Fruit fly (Drosophila melanogaster) whole organism, embryonic: ENCODE results near the gene Cog2.
A peak's percentile ranks its signal among the peaks of the same experiment; 100 is the strongest.

ENCODE experiments used
- Antp ChIP-seq: fragments of 200-800 bp; sonication (Bioruptor generic); optimal IDR thresholded peaks from 3 replicates; lab custom pipeline; 2016; ENCODE audit warnings: missing biosample characterization, missing genetic modification characterization
- Asciz ChIP-seq: fragments of 200-800 bp; sonication (Bioruptor generic); optimal IDR thresholded peaks from 2 replicates; lab custom pipeline; 2017; ENCODE audit warnings: missing biosample characterization, mild to moderate bottlenecking, missing genetic modification characterization, missing genetic modification reagents
- CG1024 ChIP-seq: fragments of 200-800 bp; sonication (Bioruptor generic); IDR thresholded peaks from 2 replicates; pipeline ENCODE4 v1.3.6; 2022; ENCODE audit warnings: missing biosample characterization, missing genetic modification characterization
- CG11398 ChIP-seq: fragments of 200-800 bp; sonication (Bioruptor generic); optimal IDR thresholded peaks from 2 replicates; lab custom pipeline; 2016; ENCODE audit warnings: missing biosample characterization, missing genetic modification characterization
- CG11723 ChIP-seq: fragments of 200-800 bp; sonication (Bioruptor generic); optimal IDR thresholded peaks from 2 replicates; lab custom pipeline; 2017; ENCODE audit warnings: missing biosample characterization, mild to moderate bottlenecking, missing genetic modification characterization
- CG12769 ChIP-seq: fragments of 200-800 bp; sonication (Bioruptor generic); optimal IDR thresholded peaks from 2 replicates; lab custom pipeline; 2019; ENCODE audit warnings: missing biosample characterization, mild to moderate bottlenecking, missing genetic modification characterization, moderate library complexity
- CG1602 ChIP-seq: fragments of 200-800 bp; sonication (Bioruptor generic); optimal IDR thresholded peaks from 3 replicates; lab custom pipeline; 2016; ENCODE audit warnings: missing biosample characterization, missing genetic modification characterization
- CG17912 ChIP-seq: fragments of 200-800 bp; sonication (Bioruptor generic); optimal IDR thresholded peaks from 2 replicates; lab custom pipeline; 2018; ENCODE audit warnings: missing biosample characterization, mild to moderate bottlenecking, missing genetic modification characterization
- CG18619 ChIP-seq: fragments of 200-800 bp; sonication (Bioruptor generic); optimal IDR thresholded peaks from 3 replicates; lab custom pipeline; 2017; ENCODE audit warnings: missing biosample characterization, mild to moderate bottlenecking, missing genetic modification characterization
- CG2116 ChIP-seq: fragments of 200-800 bp; sonication (Bioruptor generic); optimal IDR thresholded peaks from 3 replicates; lab custom pipeline; 2018; ENCODE audit warnings: missing biosample characterization, mild to moderate bottlenecking, missing genetic modification characterization
- CG2129 ChIP-seq: fragments of 200-800 bp; sonication (Bioruptor generic); IDR thresholded peaks from 2 replicates; pipeline ENCODE4 v1.3.6; 2022; ENCODE audit warnings: missing biosample characterization, missing genetic modification characterization; ENCODE audit not compliant: partially characterized antibody
- CG2202 ChIP-seq: fragments of 200-800 bp; sonication (Bioruptor generic); optimal IDR thresholded peaks from 2 replicates; lab custom pipeline; 2018; ENCODE audit warnings: missing biosample characterization, mild to moderate bottlenecking, missing genetic modification characterization
- CG30403 ChIP-seq: fragments of 200-800 bp; sonication (Bioruptor generic); optimal IDR thresholded peaks from 3 replicates; lab custom pipeline; 2016; ENCODE audit warnings: missing biosample characterization, missing genetic modification characterization
- CG31441 ChIP-seq: fragments of 200-800 bp; sonication (Bioruptor generic); IDR thresholded peaks from 2 replicates; pipeline ENCODE4 v1.3.6; 2022; ENCODE audit warnings: missing biosample characterization, missing genetic modification characterization
- CG3407 ChIP-seq: fragments of 200-800 bp; sonication (Bioruptor generic); optimal IDR thresholded peaks from 2 replicates; lab custom pipeline; 2018; ENCODE audit warnings: missing biosample characterization, mild to moderate bottlenecking, missing genetic modification characterization
- CG4617 ChIP-seq: fragments of 200-800 bp; sonication (Bioruptor generic); optimal IDR thresholded peaks from 3 replicates; lab custom pipeline; 2016; ENCODE audit warnings: missing biosample characterization, missing genetic modification characterization, borderline replicate concordance
- CG7372 ChIP-seq: fragments of 200-800 bp; sonication (Bioruptor generic); IDR thresholded peaks from 2 replicates; pipeline ENCODE4 v1.3.6; 2022; ENCODE audit warnings: missing biosample characterization, missing genetic modification characterization
- CG7928 ChIP-seq: fragments of 200-800 bp; sonication (Bioruptor generic); optimal IDR thresholded peaks from 2 replicates; lab custom pipeline; 2017; ENCODE audit warnings: missing biosample characterization, mild to moderate bottlenecking, missing genetic modification characterization
- CG8765 ChIP-seq: fragments of 200-800 bp; sonication (Bioruptor generic); IDR thresholded peaks from 2 replicates; pipeline ENCODE4 v1.3.6; 2022; ENCODE audit warnings: missing biosample characterization, missing genetic modification characterization
- CG9437 ChIP-seq: fragments of 200-800 bp; sonication (Bioruptor generic); optimal IDR thresholded peaks from 2 replicates; lab custom pipeline; 2018; ENCODE audit warnings: missing biosample characterization, mild to moderate bottlenecking, missing genetic modification characterization
- CG9727 ChIP-seq: fragments of 200-800 bp; sonication (Bioruptor generic); optimal IDR thresholded peaks from 3 replicates; lab custom pipeline; 2017; ENCODE audit warnings: missing biosample characterization, mild to moderate bottlenecking, missing genetic modification characterization
- CHES-1-like ChIP-seq: fragments of 200-800 bp; sonication (Bioruptor generic); optimal IDR thresholded peaks from 2 replicates; lab custom pipeline; 2016; ENCODE audit warnings: missing biosample characterization, missing genetic modification characterization
- D ChIP-seq, 2 experiments: fragments of 200-800 bp in 1 of 2; fragments of >200 bp in 1 of 2; sonication (Bioruptor generic) in 1 of 2; optimal IDR thresholded peaks; 2 replicates in 1 of 2; 3 replicates in 1 of 2; lab custom pipeline; 2017; ENCODE audit warnings: mild to moderate bottlenecking in 1 of 2, missing biosample characterization in 1 of 2, missing genetic modification characterization in 1 of 2, missing genetic modification reagents in 1 of 2
- Dip2 ChIP-seq: fragments of 200-800 bp; sonication (Bioruptor generic); IDR thresholded peaks from 2 replicates; pipeline ENCODE4 v1.3.6; 2022; ENCODE audit warnings: missing biosample characterization, missing genetic modification characterization
- Hand ChIP-seq: fragments of 200-800 bp; sonication (Bioruptor generic); optimal IDR thresholded peaks from 2 replicates; lab custom pipeline; 2017; ENCODE audit warnings: mild to moderate bottlenecking, missing biosample characterization, missing genetic modification reagents, missing genetic modification characterization
- Hsf ChIP-seq: fragments of 200-800 bp; sonication (Bioruptor generic); optimal IDR thresholded peaks from 3 replicates; lab custom pipeline; 2016; ENCODE audit warnings: missing biosample characterization, missing genetic modification characterization
- Kr ChIP-seq: fragments of 200-800 bp; sonication (Bioruptor generic); optimal IDR thresholded peaks from 2 replicates; lab custom pipeline; 2017; ENCODE audit warnings: missing biosample characterization, mild to moderate bottlenecking, missing genetic modification characterization
- Lim3 ChIP-seq: fragments of 200-800 bp; sonication (Bioruptor generic); IDR thresholded peaks from 2 replicates; pipeline ENCODE4 v1.3.6; 2022; ENCODE audit warnings: missing biosample characterization, missing genetic modification characterization
- Meics ChIP-seq: fragments of 200-800 bp; sonication (Bioruptor generic); optimal IDR thresholded peaks from 2 replicates; lab custom pipeline; 2017; ENCODE audit warnings: missing biosample characterization, mild to moderate bottlenecking, missing genetic modification characterization
- Myb ChIP-seq: fragments of 200-800 bp; sonication (Bioruptor generic); optimal IDR thresholded peaks from 2 replicates; lab custom pipeline; 2016; ENCODE audit warnings: missing biosample characterization, missing genetic modification characterization
- NfI ChIP-seq: fragments of 200-800 bp; sonication (Bioruptor generic); optimal IDR thresholded peaks from 3 replicates; lab custom pipeline; 2018; ENCODE audit warnings: missing biosample characterization, mild to moderate bottlenecking, missing genetic modification characterization, moderate library complexity
- Optix ChIP-seq: fragments of 200-800 bp; sonication (Bioruptor generic); IDR thresholded peaks from 3 replicates; pipeline ENCODE4 v1.3.6; 2022; ENCODE audit warnings: missing biosample characterization, missing genetic modification characterization
- Ravus ChIP-seq: fragments of 200-800 bp; sonication (Bioruptor generic); IDR thresholded peaks from 2 replicates; pipeline ENCODE4 v1.3.6; 2022; ENCODE audit warnings: missing biosample characterization, missing genetic modification characterization
- Sin3A ChIP-seq: fragments of >200 bp; optimal IDR thresholded peaks from 2 replicates; lab custom pipeline; 2018
- Spps ChIP-seq: fragments of 200-800 bp; sonication (Bioruptor generic); optimal IDR thresholded peaks from 2 replicates; lab custom pipeline; 2018; ENCODE audit warnings: missing biosample characterization, mild to moderate bottlenecking, missing genetic modification characterization
- Sry-β ChIP-seq: fragments of 200-800 bp; sonication (Bioruptor generic); optimal IDR thresholded peaks from 2 replicates; lab custom pipeline; 2018; ENCODE audit warnings: missing biosample characterization, mild to moderate bottlenecking, missing genetic modification characterization, moderate library complexity
- az2 ChIP-seq: fragments of 200-800 bp; sonication (Bioruptor generic); optimal IDR thresholded peaks from 3 replicates; lab custom pipeline; 2016; ENCODE audit warnings: missing biosample characterization, missing genetic modification characterization
- danr ChIP-seq: fragments of 200-800 bp; sonication (Bioruptor generic); IDR thresholded peaks from 2 replicates; pipeline ENCODE4 v1.3.6; 2022; ENCODE audit warnings: missing biosample characterization, missing genetic modification characterization
- gsb ChIP-seq: fragments of 200-800 bp; sonication (Bioruptor generic); IDR thresholded peaks from 2 replicates; pipeline ENCODE4 v1.3.6; 2022; ENCODE audit warnings: missing biosample characterization, missing genetic modification characterization
- hb ChIP-seq: fragments of 200-800 bp; sonication (Bioruptor generic); IDR thresholded peaks from 3 replicates; pipeline ENCODE4 v1.3.6; 2022; ENCODE audit warnings: missing biosample characterization, missing genetic modification characterization; ENCODE audit not compliant: partially characterized antibody
- jumu ChIP-seq: fragments of 200-800 bp; sonication (Bioruptor generic); optimal IDR thresholded peaks from 3 replicates; lab custom pipeline; 2016; ENCODE audit warnings: missing biosample characterization, missing genetic modification characterization
- kay ChIP-seq: fragments of 200-800 bp; sonication (Bioruptor generic); optimal IDR thresholded peaks from 2 replicates; lab custom pipeline; 2016; ENCODE audit warnings: missing biosample characterization, missing genetic modification characterization
- mld ChIP-seq: fragments of 200-800 bp; sonication (Bioruptor generic); IDR thresholded peaks from 3 replicates; pipeline ENCODE4 v1.3.6; 2022; ENCODE audit warnings: missing biosample characterization, missing genetic modification characterization; ENCODE audit not compliant: partially characterized antibody
- nau ChIP-seq: fragments of 200-800 bp; sonication (Bioruptor generic); optimal IDR thresholded peaks from 3 replicates; lab custom pipeline; 2017; ENCODE audit warnings: missing biosample characterization, mild to moderate bottlenecking, missing genetic modification characterization, missing genetic modification reagents
- p53 ChIP-seq: fragments of 200-800 bp; sonication (Bioruptor generic); optimal IDR thresholded peaks from 2 replicates; lab custom pipeline; 2016; ENCODE audit warnings: missing biosample characterization, missing genetic modification characterization
- pan ChIP-seq, 4 experiments: fragments of >200 bp in 3 of 4; fragments of 200-800 bp in 1 of 4; sonication (Bioruptor generic) in 1 of 4; optimal IDR thresholded peaks in 3 of 4; IDR thresholded peaks in 1 of 4; 2 replicates each; pipeline versions ENCODE4 v1.3.6 to Lab custom; 2017 to 2022; ENCODE audit warnings: missing biosample characterization in 2 of 4, missing genetic modification characterization in 2 of 4, mixed read lengths in 1 of 4
- shn ChIP-seq: fragments of 200-800 bp; sonication (Bioruptor generic); optimal IDR thresholded peaks from 3 replicates; lab custom pipeline; 2016; ENCODE audit warnings: missing biosample characterization, missing genetic modification characterization
- trh ChIP-seq: fragments of 200-800 bp; sonication (Bioruptor generic); optimal IDR thresholded peaks from 2 replicates; lab custom pipeline; 2016; ENCODE audit warnings: missing biosample characterization, missing genetic modification characterization
- vvl ChIP-seq: fragments of 200-800 bp; sonication (Bioruptor generic); IDR thresholded peaks from 2 replicates; pipeline ENCODE4 v1.3.6; 2022; ENCODE audit warnings: missing biosample characterization, missing genetic modification characterization
- wek ChIP-seq: fragments of 200-800 bp; sonication (Bioruptor generic); optimal IDR thresholded peaks from 3 replicates; lab custom pipeline; 2018; ENCODE audit warnings: missing biosample characterization, mild to moderate bottlenecking, missing genetic modification characterization, moderate library complexity

Cog2 gene

DNA sequence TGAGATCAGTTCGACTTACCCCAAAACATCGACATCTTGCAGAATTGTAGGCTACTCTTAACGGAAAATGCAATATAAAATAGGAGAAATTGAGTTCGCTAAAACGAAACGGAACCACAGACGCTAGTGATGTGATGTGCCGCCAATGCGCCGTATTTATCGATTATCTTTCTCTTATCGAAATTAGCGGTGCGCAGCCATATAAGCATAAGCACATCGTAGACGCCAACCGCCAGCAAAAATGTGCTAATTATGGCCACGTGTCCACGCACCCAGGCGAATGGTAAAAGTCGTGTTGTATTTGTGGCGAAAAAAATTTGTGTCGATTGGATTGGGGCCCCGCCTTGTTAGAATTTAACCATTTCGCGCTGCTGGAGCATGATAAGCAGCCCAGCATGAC, 28.5 kb downstream of the Cog2 start, which contains the start of the genes Fkbp39 and Cyfip (continued):
- TF ChIP-seq Hsf (peak; percentile 46), NfI (GFP tag; lab: Kevin White, UChicago) (peak; percentile 34), CG17912 (GFP tag; lab: Kevin White, UChicago) (peak; percentile 52), CG11398 (GFP tag; lab: Kevin White, UChicago) (no peak), CG2202 (peak; percentile 18), gsb (no peak), wek (GFP tag; lab: Kevin White, UChicago) (no peak), hb (GFP tag; lab: Robert Waterston, UW) (peak; percentile 70; the same call in 1 of the 3 replicates), trh (GFP tag; lab: Kevin White, UChicago) (no peak), CG7372 (GFP tag; lab: Robert Waterston, UW) (no peak), CG8765 (no peak), kay (GFP tag; lab: Kevin White, UChicago) (no peak), Hand (GFP tag; lab: Kevin White, UChicago) (no peak), D (optimal IDR thresholded peaks at IDR 0.05; lab: Kevin White, UChicago) (peak; percentile 57), D (GFP tag; optimal IDR thresholded peaks at IDR 0.05; lab: Kevin White, UChicago) (no peak), Optix (GFP tag; lab: Robert Waterston, UW) (peak; percentile 55; the same call in 1 of the 3 replicates), CG9727 (GFP tag; lab: Kevin White, UChicago) (peak; percentile 2), CG11723 (GFP tag; lab: Kevin White, UChicago) (no peak), Myb (GFP tag; lab: Kevin White, UChicago) (peak; percentile 69), shn (peak; percentile 49), mld (GFP tag; lab: Robert Waterston, UW) (peak; percentile 40; the same call in 1 of the 3 replicates), danr (no peak), CG12769 (tag; lab: Kevin White, UChicago) (no peak), jumu (GFP tag; lab: Kevin White, UChicago) (peak; percentile 87), CG9437 (peak; percentile 38), CG1024 (no peak), p53 (peak; percentile 62), CG1602 (GFP tag; lab: Kevin White, UChicago) (no peak), CG30403 (GFP tag; lab: Kevin White, UChicago) (peak; percentile 33), CG4617 (peak; percentile 98), CG3407 (GFP tag; lab: Kevin White, UChicago) (no peak), Meics (GFP tag; lab: Kevin White, UChicago) (peak; percentile 36), pan (optimal IDR thresholded peaks at IDR 0.05; lab: Kevin White, UChicago) (no peak), pan (GFP tag; optimal IDR thresholded peaks at IDR 0.05 in 1 of 2, IDR thresholded peaks at IDR 0.05 in 1 of 2) (peak in 1 of 2 experiments; percentile 54), Lim3 (GFP tag; lab: Robert Waterston, UW) (no peak), Asciz (GFP tag; lab: Kevin White, UChicago) (no peak), CG2129 (GFP tag; lab: Robert Waterston, UW) (no peak), Kr (no peak), CG7928 (peak; percentile 38), CG2116 (GFP tag; lab: Kevin White, UChicago) (peak; percentile 89), nau (GFP tag; lab: Kevin White, UChicago) (no peak), vvl (GFP tag; lab: Robert Waterston, UW) (peak; percentile 66; the same call in 1 of the 2 replicates), CG31441 (GFP tag; lab: Robert Waterston, UW) (no peak), Spps (tag; lab: Kevin White, UChicago) (no peak), Antp (GFP tag; lab: Kevin White, UChicago) (peak; percentile 63), az2 (peak; percentile 6), CHES-1-like (GFP tag; lab: Kevin White, UChicago) (peak; percentile 92), Ravus (GFP tag; lab: Robert Waterston, UW) (no peak), Sry-β (no peak), Sin3A (peak; percentile 84), Dip2 (GFP tag; lab: Robert Waterston, UW) (no peak), CG18619 (peak; percentile 45)
